Fruit fly (Drosophila melanogaster): ENCODE data around the gene Dhc1.
A peak's percentile ranks its signal among the peaks of the same experiment; 100 is the strongest.

Gene Dhc1

dm6 chr3R:9613124-9613523, 61.3 kb downstream of the Dhc1 start (continued):
- TF ChIP-seq B-H2 (GFP tag; optimal IDR thresholded peaks at IDR 0.05): no peak
- peak; percentile 95 for TF ChIP-seq sens (GFP tag)
- TF ChIP-seq Oli (tag; optimal IDR thresholded peaks at IDR 0.05): peak; percentile 63
- TF ChIP-seq zen (tag; optimal IDR thresholded peaks at IDR 0.05): no peak
- peak; percentile 77 for TF ChIP-seq gem (tag; optimal IDR thresholded peaks at IDR 0.05)
- no peak for TF ChIP-seq sima (GFP tag; optimal IDR thresholded peaks at IDR 0.05)
- no peak for TF ChIP-seq ato (GFP tag; IDR thresholded peaks at IDR 0.05; ENCODE audit: partially characterized antibody)
- peak; percentile 37 for TF ChIP-seq CG12219 (GFP tag; optimal IDR thresholded peaks at IDR 0.05)
- peak; percentile 43 for TF ChIP-seq CG10654 (GFP tag; optimal IDR thresholded peaks at IDR 0.05)
- peak; percentile 32 for TF ChIP-seq CG8388 (GFP tag; optimal IDR thresholded peaks at IDR 0.05)
- peak; percentile 56 for TF ChIP-seq Hsf (GFP tag; optimal IDR thresholded peaks at IDR 0.05)
- TF ChIP-seq CG15073 (GFP tag; optimal IDR thresholded peaks at IDR 0.05): no peak
- TF ChIP-seq CG14050 (GFP tag; IDR thresholded peaks at IDR 0.05): no peak
- TF ChIP-seq HLH3B (GFP tag; IDR thresholded peaks at IDR 0.05): peak; percentile 70
- TF ChIP-seq Ets97D (GFP tag; optimal IDR thresholded peaks at IDR 0.05): peak; percentile 16
- 0 out of 2 replicates have a peak, but pooled peaks have one; percentile 33 for TF ChIP-seq klu (GFP tag; IDR thresholded peaks at IDR 0.05)
- no peak for TF ChIP-seq CG8290 (GFP tag; optimal IDR thresholded peaks at IDR 0.05)
- TF ChIP-seq CG8290 (tag; optimal IDR thresholded peaks at IDR 0.05): peak in 1 of 2 experiments; percentile 41
- no peak for TF ChIP-seq CG7372 (GFP tag; IDR thresholded peaks at IDR 0.05)
- peak; percentile 20 for TF ChIP-seq CG7987 (GFP tag; optimal IDR thresholded peaks at IDR 0.05)
- TF ChIP-seq chif (GFP tag; optimal IDR thresholded peaks at IDR 0.05): peak in 1 of 2 experiments; percentile 38
- peak; percentile 59 for TF ChIP-seq Dad (GFP tag; optimal IDR thresholded peaks at IDR 0.05)
- TF ChIP-seq Dfd (GFP tag; optimal IDR thresholded peaks at IDR 0.05): no peak
- no peak for TF ChIP-seq btn (GFP tag; optimal IDR thresholded peaks at IDR 0.05)
- no peak for TF ChIP-seq ab (GFP tag; optimal IDR thresholded peaks at IDR 0.05)
- TF ChIP-seq onecut (GFP tag; IDR thresholded peaks at IDR 0.05): peak; percentile 20; the same call in 1 of the 2 replicates
- TF ChIP-seq pnt (GFP tag; optimal IDR thresholded peaks at IDR 0.05): peak; percentile 31
- no peak for TF ChIP-seq CG4404 (GFP tag; IDR thresholded peaks at IDR 0.05)
- peak; percentile 58; the same call in 1 of the 3 replicates for TF ChIP-seq Dbx (GFP tag; IDR thresholded peaks at IDR 0.05)
- TF ChIP-seq CG17802 (tag; optimal IDR thresholded peaks at IDR 0.05): no peak
- no peak for TF ChIP-seq odd (GFP tag; optimal IDR thresholded peaks at IDR 0.05)
- no peak; the same call in 2 of the 3 replicates for TF ChIP-seq croc (GFP tag; conservative IDR thresholded peaks at IDR 0.05)
- peak; percentile 90 for TF ChIP-seq lab (GFP tag; optimal IDR thresholded peaks at IDR 0.05)
- peak; percentile 49 for TF ChIP-seq CG10209 (GFP tag; optimal IDR thresholded peaks at IDR 0.05)
- TF ChIP-seq CG17568 (GFP tag; optimal IDR thresholded peaks at IDR 0.05): no peak
- peak; percentile 26 for TF ChIP-seq CG33213 (GFP tag; optimal IDR thresholded peaks at IDR 0.05)
- no peak for TF ChIP-seq danr (GFP tag; IDR thresholded peaks at IDR 0.05)
- peak; percentile 33; the same call in 1 of the 2 replicates for TF ChIP-seq MBD-R2 (GFP tag; IDR thresholded peaks at IDR 0.05)
- no peak for TF ChIP-seq gsb-n (tag; optimal IDR thresholded peaks at IDR 0.05)
- TF ChIP-seq Lim3 (GFP tag; IDR thresholded peaks at IDR 0.05): no peak
- TF ChIP-seq CG12744 (GFP tag; optimal IDR thresholded peaks at IDR 0.05): peak; percentile 12
- TF ChIP-seq wor (GFP tag; IDR thresholded peaks at IDR 0.05): no peak
- TF ChIP-seq Meics (GFP tag; optimal IDR thresholded peaks at IDR 0.05): peak; percentile 69
- TF ChIP-seq CG10979 (tag; optimal IDR thresholded peaks at IDR 0.05): peak; percentile 57
- no peak for TF ChIP-seq salm (tag; optimal IDR thresholded peaks at IDR 0.05)
- no peak; the same call in 1 of the 2 replicates for TF ChIP-seq Rx (GFP tag; IDR thresholded peaks at IDR 0.05)
- peak; percentile 67 for TF ChIP-seq CG12071 (GFP tag; optimal IDR thresholded peaks at IDR 0.05)
- TF ChIP-seq trem (tag; optimal IDR thresholded peaks at IDR 0.05): no peak
- TF ChIP-seq bsh (GFP tag; optimal IDR thresholded peaks at IDR 0.05): peak; percentile 6 to 57
- TF ChIP-seq Awh (GFP tag; IDR thresholded peaks at IDR 0.05): 0 out of 2 replicates have a peak, but pooled peaks have one; percentile 44
- no peak for TF ChIP-seq cato (GFP tag; optimal IDR thresholded peaks at IDR 0.05; ENCODE audit: borderline replicate concordance)
- no peak for TF ChIP-seq Nf-YC (tag; optimal IDR thresholded peaks at IDR 0.05)
